Worm (Caenorhabditis elegans): Measurements from ENCODE around the gene ent-5.

Gene ent-5

DNA sequence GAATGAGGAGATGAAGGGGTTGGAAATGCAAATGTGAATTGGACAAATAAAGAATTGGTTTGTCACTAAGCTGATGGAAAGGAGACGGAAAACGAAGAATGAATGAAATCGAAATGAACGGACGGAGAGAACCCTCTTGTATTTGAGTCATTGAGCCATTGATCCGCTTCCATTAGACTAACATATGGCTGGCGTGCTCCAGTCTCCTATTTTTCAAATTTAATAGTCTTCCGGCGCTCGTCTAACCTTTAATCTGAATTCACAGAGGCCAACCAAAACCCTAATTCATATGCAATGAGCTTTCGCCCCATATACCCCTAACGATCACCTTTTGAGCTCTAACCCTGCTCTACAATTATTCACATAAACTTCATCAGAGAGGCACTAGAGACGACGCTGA lies 27.0 kb downstream of the ent-5 start, which contains the start of gene C46C11.3:
Gene C46C11.3 (plus strand): TSS at position 301 of the 400 bp plus-strand sequence.
- TF ChIP-seq F44E2.7 (GFP tag; IDR thresholded peaks at IDR 0.05) (no peak), nhr-237 (tag; optimal IDR thresholded peaks at IDR 0.05) (no peak), D1046.2 (GFP tag; IDR thresholded peaks at IDR 0.05) (no peak), vab-7 (GFP tag; IDR thresholded peaks at IDR 0.05) (no peak), zfp-3 (GFP tag; conservative IDR thresholded peaks at IDR 0.05) (no peak), fos-1 (tag; optimal IDR thresholded peaks at IDR 0.05) (no peak), mxl-2 (GFP tag; conservative IDR thresholded peaks at IDR 0.05) (no peak), nhr-11 (tag; optimal IDR thresholded peaks at IDR 0.05) (no peak), daf-19 (GFP tag; conservative IDR thresholded peaks at IDR 0.05) (no peak)

DNA sequence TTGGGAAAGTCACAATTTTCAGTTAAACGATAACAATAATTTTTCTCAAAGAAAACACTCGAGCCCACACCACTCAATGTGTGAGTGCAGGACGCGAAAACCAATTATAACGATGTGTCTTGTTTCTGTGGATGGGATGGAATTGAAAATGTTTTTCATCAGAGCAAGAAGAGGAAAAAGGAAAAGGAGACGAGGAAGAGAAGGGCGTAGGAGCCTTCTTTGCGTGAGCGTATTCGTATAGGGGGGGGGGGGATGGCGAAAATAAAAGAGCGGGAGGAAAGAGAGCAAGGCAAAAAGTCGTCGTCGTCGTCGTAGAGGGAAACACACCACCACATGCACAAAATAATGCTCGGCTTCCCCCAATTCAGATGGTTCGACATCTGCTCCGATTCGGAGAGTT lies 29.0 kb downstream of the ent-5 start:
- no peak for TF ChIP-seq skn-1 (tag; optimal IDR thresholded peaks at IDR 0.05)
- no peak for TF ChIP-seq F44E2.7 (GFP tag; IDR thresholded peaks at IDR 0.05)
- peak; percentile 46 for TF ChIP-seq fkh-10 (GFP tag; optimal IDR thresholded peaks at IDR 0.05)
- TF ChIP-seq vab-7 (GFP tag; IDR thresholded peaks at IDR 0.05), result no peak
- TF ChIP-seq set-16 (GFP tag; IDR thresholded peaks at IDR 0.05), result peak; percentile 38

DNA sequence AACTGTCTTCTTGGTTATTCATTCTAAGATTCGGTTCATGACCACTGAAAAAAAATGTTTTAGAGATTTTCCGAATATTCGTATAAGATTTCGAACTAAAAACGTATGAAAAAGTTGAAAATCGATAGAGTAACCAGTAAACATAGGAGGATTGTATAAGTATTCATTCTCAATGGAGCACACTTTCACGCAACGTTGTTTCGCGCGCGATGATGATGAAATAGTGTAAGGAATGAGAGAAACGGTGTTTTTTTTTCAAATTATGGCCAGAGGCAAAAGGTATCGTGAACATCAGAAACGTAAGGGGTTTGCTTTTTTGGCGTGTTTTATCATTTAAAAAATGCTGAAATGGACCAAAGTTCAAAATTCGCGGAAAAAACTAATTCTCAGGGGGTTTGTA lies 29.4 kb downstream of the ent-5 start, which contains the start of gene pqn-65:
Gene pqn-65 (minus strand): TSS at position 54 of the 400 bp plus-strand sequence.
- TF ChIP-seq lsy-2 (tag; optimal IDR thresholded peaks at IDR 0.05), result peak in 1 of 2 experiments; percentile 52
- TF ChIP-seq dve-1 (tag; optimal IDR thresholded peaks at IDR 0.05; ENCODE audit: insufficient read depth), result peak; percentile 9
- TF ChIP-seq lin-38 (GFP tag; IDR thresholded peaks at IDR 0.05), result peak; percentile 50; the same call in 1 of the 2 replicates
- TF ChIP-seq ceh-82 (tag; optimal IDR thresholded peaks at IDR 0.05), result no peak
- TF ChIP-seq nhr-28 (tag; optimal IDR thresholded peaks at IDR 0.05), result peak; percentile 14
- TF ChIP-seq dpl-1 (GFP tag; optimal IDR thresholded peaks at IDR 0.05), result peak; percentile 44
- no peak for TF ChIP-seq unc-130 (GFP tag; optimal IDR thresholded peaks at IDR 0.05)
- peak; percentile 49 for TF ChIP-seq mes-2 (tag; optimal IDR thresholded peaks at IDR 0.05; ENCODE audit: poor library complexity, severe bottlenecking)
- peak; percentile 66 for TF ChIP-seq nhr-6 (tag; optimal IDR thresholded peaks at IDR 0.05)
- TF ChIP-seq hlh-30 (tag; optimal IDR thresholded peaks at IDR 0.05; ENCODE audit: insufficient read depth), result peak; percentile 7
- peak; percentile 60 for TF ChIP-seq aha-1 (tag)
- no peak for TF ChIP-seq D1046.2 (GFP tag; IDR thresholded peaks at IDR 0.05)
- no peak for TF ChIP-seq ZK337.2 (GFP tag; IDR thresholded peaks at IDR 0.05)

DNA sequence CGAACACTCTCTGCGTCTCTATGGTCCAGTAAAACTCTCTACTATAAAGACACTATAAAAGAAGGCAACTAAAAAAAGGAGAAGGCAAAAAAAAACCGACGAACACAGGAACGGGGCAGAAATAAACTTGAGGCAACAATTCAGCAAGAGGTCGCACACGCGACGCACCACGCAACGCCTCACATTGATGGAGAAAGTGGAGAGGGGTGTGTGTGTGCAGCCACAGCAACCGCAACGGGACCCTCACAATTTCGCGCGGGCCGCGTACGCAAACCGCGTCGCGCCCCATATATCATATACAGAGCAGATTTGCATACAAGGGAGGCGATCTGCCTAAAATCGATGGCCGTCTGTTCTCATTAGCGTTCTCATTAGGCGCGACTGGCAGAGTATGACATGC lies 32.2 kb downstream of the ent-5 start:
- TF ChIP-seq lir-3 (tag; optimal IDR thresholded peaks at IDR 0.05) (no peak), fkh-10 (GFP tag; optimal IDR thresholded peaks at IDR 0.05) (no peak), nhr-25 (tag; optimal IDR thresholded peaks at IDR 0.05; ENCODE audit: borderline replicate concordance, insufficient read depth) (peak; percentile 4), lin-38 (GFP tag; IDR thresholded peaks at IDR 0.05) (no peak), rbr-2 (tag; optimal IDR thresholded peaks at IDR 0.05) (peak; percentile 46), nhr-48 (tag; optimal IDR thresholded peaks at IDR 0.05) (no peak), Y75B8A.6 (GFP tag; IDR thresholded peaks at IDR 0.05) (no peak), Y48G9A.11 (GFP tag; IDR thresholded peaks at IDR 0.05) (no peak), F37D6.2 (tag; optimal IDR thresholded peaks at IDR 0.05) (no peak), set-16 (GFP tag; IDR thresholded peaks at IDR 0.05) (no peak), gei-8 (GFP tag; optimal IDR thresholded peaks at IDR 0.05) (no peak), hlh-11 (tag; optimal IDR thresholded peaks at IDR 0.05) (no peak), daf-8 (GFP tag; IDR thresholded peaks at IDR 0.05) (no peak), mxl-2 (GFP tag; conservative IDR thresholded peaks at IDR 0.05) (no peak), F44E2.7 (GFP tag; IDR thresholded peaks at IDR 0.05) (no peak), T26A8.4 (GFP tag; IDR thresholded peaks at IDR 0.05) (no peak), zfp-2 (tag; optimal IDR thresholded peaks at IDR 0.05) (no peak), daf-16 (GFP tag; optimal IDR thresholded peaks at IDR 0.05) (no peak), daf-16 (tag; optimal IDR thresholded peaks at IDR 0.05) (no peak), sdz-12 (GFP tag; optimal IDR thresholded peaks at IDR 0.05) (no peak), F10B5.3 (tag; optimal IDR thresholded peaks at IDR 0.05) (no peak), daf-12 (tag; optimal IDR thresholded peaks at IDR 0.05) (no peak), snpc-4 (tag; optimal IDR thresholded peaks at IDR 0.05) (no peak), ctbp-1 (GFP tag; IDR thresholded peaks at IDR 0.05) (no peak), F49E8.2 (tag; optimal IDR thresholded peaks at IDR 0.05; ENCODE audit: borderline replicate concordance) (no peak), saeg-2 (GFP tag; IDR thresholded peaks at IDR 0.05) (no peak), egl-43 (GFP tag; IDR thresholded peaks at IDR 0.05) (0 out of 2 replicates have a peak, but pooled peaks have one; percentile 59), ama-1 (optimal IDR thresholded peaks at IDR 0.05) (no peak)
